Fruit fly (Drosophila melanogaster) whole organism: Measurements from ENCODE around the gene Cubn.

Experiments used
- CG8478 ChIP-seq: fragments of >200 bp; optimal IDR thresholded peaks from 2 replicates; lab custom pipeline; 2018; ENCODE audit warnings: inconsistent platforms
- EcR ChIP-seq, 2 experiments: fragments of >200 bp; optimal IDR thresholded peaks; 2 replicates each; lab custom pipeline; 2017; ENCODE audit warnings: missing biosample characterization in 2 of 2, missing genetic modification characterization in 2 of 2, missing genetic modification reagents in 2 of 2
- pan ChIP-seq: fragments of >200 bp; optimal IDR thresholded peaks from 2 replicates; lab custom pipeline; 2017
- psq ChIP-seq: fragments of >200 bp; optimal IDR thresholded peaks from 2 replicates; lab custom pipeline; 2017
- usp ChIP-seq: fragments of >200 bp; optimal IDR thresholded peaks from 2 replicates; lab custom pipeline; 2017; ENCODE audit warnings: missing biosample characterization, missing genetic modification characterization, mixed read lengths

DNA sequence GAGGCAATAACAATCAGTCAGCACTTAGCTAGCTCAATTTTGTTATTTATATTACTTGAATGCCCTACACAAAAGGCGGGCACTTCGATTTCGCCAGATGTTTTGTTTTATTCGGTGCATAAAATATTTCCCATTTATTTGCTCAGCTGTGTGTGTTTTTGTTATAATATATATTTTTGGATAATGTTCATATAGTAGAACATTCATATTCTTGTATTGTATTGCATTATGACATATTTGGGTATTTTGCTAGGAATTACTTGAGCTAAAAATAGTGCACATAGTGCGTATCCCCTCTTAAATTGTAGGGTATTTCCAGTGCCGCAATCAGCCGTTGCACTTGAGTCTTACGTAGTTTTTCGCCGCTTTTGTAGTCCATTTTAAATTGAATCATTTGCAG is 18.8 kb upstream of the Cubn start:
- no peak for TF ChIP-seq usp
- no peak for TF ChIP-seq psq (lab: Kevin White, UChicago)
- TF ChIP-seq EcR (GFP tag; optimal IDR thresholded peaks at IDR 0.05; lab: Kevin White, UChicago) = no peak
- no peak for TF ChIP-seq CG8478 (lab: Kevin White, UChicago)
- TF ChIP-seq pan (lab: Kevin White, UChicago) = no peak
